Fruit fly (Drosophila melanogaster): Measurements from ENCODE around the gene Oga.
A peak's percentile ranks its signal among the peaks of the same experiment; 100 is the strongest.

Gene Oga

DNA sequence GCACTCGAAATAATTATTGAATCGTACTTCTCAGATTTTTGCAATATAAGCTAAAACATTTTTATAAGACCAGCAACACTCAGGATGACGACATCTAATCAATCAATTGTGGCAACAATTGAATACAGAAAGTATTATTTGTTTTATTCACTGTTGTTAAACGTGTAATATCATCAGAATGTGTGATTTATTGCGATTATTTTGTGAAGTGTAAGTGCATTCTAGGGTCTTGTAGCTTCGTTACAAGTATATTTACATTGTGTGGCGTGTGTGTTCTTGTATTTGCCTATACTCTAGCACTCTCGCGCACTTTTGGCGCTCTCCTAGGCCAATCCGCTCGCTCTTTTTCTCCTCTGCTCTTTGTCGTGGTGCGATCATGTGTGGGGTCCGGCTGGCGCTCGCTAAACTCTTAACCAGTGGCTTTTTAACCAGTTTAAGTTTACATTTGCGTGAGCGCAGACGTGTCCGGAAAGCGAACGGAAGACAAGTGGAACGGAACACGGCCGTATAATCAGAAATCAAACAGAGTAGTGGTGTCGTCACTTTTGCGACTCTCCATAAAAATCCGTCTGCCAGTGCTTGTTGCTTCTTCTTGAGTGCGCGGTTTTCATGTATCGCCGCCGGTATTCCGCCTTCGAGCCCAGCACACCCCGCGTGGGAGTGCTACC is 14.2 kb upstream of the Oga start (continued):
- peak; percentile 66 for TF ChIP-seq CG10565 (GFP tag; optimal IDR thresholded peaks at IDR 0.05)
- peak; percentile 12; the same call in 1 of the 2 replicates for TF ChIP-seq CG11247 (GFP tag; IDR thresholded peaks at IDR 0.05)
- no peak for TF ChIP-seq toy (GFP tag; IDR thresholded peaks at IDR 0.05)
- peak; percentile 33; the same call in 2 of the 3 replicates for TF ChIP-seq sr (GFP tag; IDR thresholded peaks at IDR 0.05)
- TF ChIP-seq seq (GFP tag; IDR thresholded peaks at IDR 0.05) = peak; percentile 59; the same call in 1 of the 2 replicates
- peak in 1 of 2 experiments; percentile 49 for TF ChIP-seq crp (GFP tag; optimal IDR thresholded peaks at IDR 0.05)
- no peak for TF ChIP-seq vnd (GFP tag; IDR thresholded peaks at IDR 0.05; ENCODE audit: partially characterized antibody)
- TF ChIP-seq eve (GFP tag; optimal IDR thresholded peaks at IDR 0.05) = peak in 1 of 2 experiments; percentile 98
- TF ChIP-seq CG8765 (GFP tag; IDR thresholded peaks at IDR 0.05) = no peak
- TF ChIP-seq jumu (GFP tag; optimal IDR thresholded peaks at IDR 0.05) = peak; percentile 85
- peak; percentile 63 for TF ChIP-seq BtbVII (GFP tag; optimal IDR thresholded peaks at IDR 0.05)
- TF ChIP-seq BEAF-32 (GFP tag; optimal IDR thresholded peaks at IDR 0.05) = no peak
- TF ChIP-seq Xbp1 (GFP tag; optimal IDR thresholded peaks at IDR 0.05) = peak; percentile 86
- no peak for TF ChIP-seq br (optimal IDR thresholded peaks at IDR 0.05)
- peak; percentile 90 for TF ChIP-seq CG12391 (tag; optimal IDR thresholded peaks at IDR 0.05)
- peak; percentile 89 for TF ChIP-seq pnt (GFP tag; optimal IDR thresholded peaks at IDR 0.05)
- peak; percentile 53 for TF ChIP-seq cwo (GFP tag; optimal IDR thresholded peaks at IDR 0.05)
- peak; percentile 65 for TF ChIP-seq CG10431 (GFP tag; optimal IDR thresholded peaks at IDR 0.05)
- TF ChIP-seq CG4404 (GFP tag; IDR thresholded peaks at IDR 0.05) = peak; percentile 46; the same call in 1 of the 2 replicates
- no peak for TF ChIP-seq mld (GFP tag; IDR thresholded peaks at IDR 0.05; ENCODE audit: partially characterized antibody)
- TF ChIP-seq Hr51 (GFP tag; optimal IDR thresholded peaks at IDR 0.05) = peak; percentile 58 to 90
- peak; percentile 62 for TF ChIP-seq CG12071 (GFP tag; optimal IDR thresholded peaks at IDR 0.05)
- TF ChIP-seq MESR4 (GFP tag; optimal IDR thresholded peaks at IDR 0.05) = peak; percentile 4
- TF ChIP-seq Tbp (GFP tag; optimal IDR thresholded peaks at IDR 0.05) = no peak
- TF ChIP-seq H2.0 (GFP tag; IDR thresholded peaks at IDR 0.05) = peak; percentile 66
- peak in 1 of 3 experiments; percentile 84 for TF ChIP-seq lola (GFP tag; optimal IDR thresholded peaks at IDR 0.05)
- peak; percentile 75 for TF ChIP-seq Mes4 (GFP tag; optimal IDR thresholded peaks at IDR 0.05)
- peak; percentile 18 for TF ChIP-seq CG3995 (GFP tag; optimal IDR thresholded peaks at IDR 0.05)
- TF ChIP-seq CG16815 (GFP tag; optimal IDR thresholded peaks at IDR 0.05) = peak; percentile 51
- TF ChIP-seq CG17385 (GFP tag; optimal IDR thresholded peaks at IDR 0.05) = peak; percentile 10
- peak; percentile 40 for TF ChIP-seq Myb (GFP tag; optimal IDR thresholded peaks at IDR 0.05)
- TF ChIP-seq CG14710 (tag; optimal IDR thresholded peaks at IDR 0.05) = peak; percentile 81
- no peak for TF ChIP-seq tll (GFP tag; optimal IDR thresholded peaks at IDR 0.05)
- TF ChIP-seq caup (GFP tag; optimal IDR thresholded peaks at IDR 0.05; ENCODE audit: severe bottlenecking) = peak; percentile 60
- peak; percentile 60 for TF ChIP-seq CG7987 (GFP tag; optimal IDR thresholded peaks at IDR 0.05)
- peak; percentile 82 for TF ChIP-seq CG1602 (GFP tag; optimal IDR thresholded peaks at IDR 0.05)
- TF ChIP-seq cg (GFP tag; optimal IDR thresholded peaks at IDR 0.05) = peak; percentile 24
- peak; percentile 91 for TF ChIP-seq CG4820 (GFP tag; optimal IDR thresholded peaks at IDR 0.05)
- peak; percentile 45 for TF ChIP-seq CG4282 (GFP tag; optimal IDR thresholded peaks at IDR 0.05)
- TF ChIP-seq CG32767 (GFP tag; IDR thresholded peaks at IDR 0.05) = peak; percentile 80
- no peak for TF ChIP-seq CG34376 (GFP tag; optimal IDR thresholded peaks at IDR 0.05)
- TF ChIP-seq NFAT (GFP tag; IDR thresholded peaks at IDR 0.05) = no peak
- peak; percentile 78 for TF ChIP-seq sisA (GFP tag; IDR thresholded peaks at IDR 0.05)
- peak; percentile 86 for TF ChIP-seq Asciz (GFP tag; optimal IDR thresholded peaks at IDR 0.05)
- peak in 1 of 3 experiments; percentile 33 for TF ChIP-seq Stat92E (GFP tag; optimal IDR thresholded peaks at IDR 0.05)
- TF ChIP-seq CG10959 (GFP tag; IDR thresholded peaks at IDR 0.05) = peak; percentile 47; the same call in 1 of the 2 replicates
- peak; percentile 75 for TF ChIP-seq ems (GFP tag; optimal IDR thresholded peaks at IDR 0.05)
- peak; percentile 66 for TF ChIP-seq odd (GFP tag; optimal IDR thresholded peaks at IDR 0.05)
